Worm (Caenorhabditis elegans) whole organism, L1 larva: ENCODE measurements around the gene nhr-121.

ENCODE experiments used
- alr-1 ChIP-seq: fragments of 200-800 bp; sonication (Bioruptor generic); optimal IDR thresholded peaks from 2 replicates; lab custom pipeline; 2018; ENCODE audit warnings: borderline replicate concordance, mild to moderate bottlenecking, missing genetic modification characterization, missing compliant biosample characterization
- ama-1 ChIP-seq: fragments of 150-350 bp; optimal IDR thresholded peaks from 2 replicates; lab custom pipeline; 2014
- ceh-63 ChIP-seq: fragments of 200-800 bp; sonication (Bioruptor generic); optimal IDR thresholded peaks from 2 replicates; lab custom pipeline; 2018; ENCODE audit warnings: mild to moderate bottlenecking, missing genetic modification characterization, missing compliant biosample characterization
- ceh-8 ChIP-seq: fragments of 200-800 bp; sonication (Bioruptor generic); optimal IDR thresholded peaks from 2 replicates; lab custom pipeline; 2018; ENCODE audit warnings: mild to moderate bottlenecking, missing genetic modification characterization, moderate library complexity, missing compliant biosample characterization
- ceh-82 ChIP-seq, 3 experiments: fragments of 150-350 bp in 1 of 3; sonication (generic microtip) in 2 of 3; optimal IDR thresholded peaks; 2 replicates each; lab custom pipeline; 2014 to 2017; ENCODE audit warnings: missing biosample characterization in 3 of 3, missing genetic modification characterization in 3 of 3
- ceh-90 ChIP-seq: sonication (generic microtip); optimal IDR thresholded peaks from 2 replicates; lab custom pipeline; 2016; ENCODE audit warnings: missing genetic modification characterization, missing compliant biosample characterization
- dpl-1 ChIP-seq, 3 experiments: fragments of 150-350 bp in 2 of 3; sonication (generic microtip) in 1 of 3; optimal IDR thresholded peaks; 2 replicates each; lab custom pipeline; 2014 to 2017; ENCODE audit warnings: missing biosample characterization in 3 of 3, missing genetic modification characterization in 3 of 3, missing genetic modification reagents in 3 of 3
- efl-1 ChIP-seq, 4 experiments: fragments of 150-350 bp; optimal IDR thresholded peaks in 3 of 4; peaks in 1 of 4; 1 replicate in 1 of 4; 2 replicates in 3 of 4; lab custom pipeline; 2014; ENCODE audit warnings: missing biosample characterization in 2 of 4, missing genetic modification characterization in 2 of 4, missing genetic modification reagents in 2 of 4
- efl-3 ChIP-seq: fragments of 200-800 bp; sonication (Bioruptor generic); optimal IDR thresholded peaks from 2 replicates; lab custom pipeline; 2018; ENCODE audit warnings: mild to moderate bottlenecking, missing genetic modification characterization, missing compliant biosample characterization
- egl-13 ChIP-seq: sonication (generic microtip); optimal IDR thresholded peaks from 2 replicates; lab custom pipeline; 2016; ENCODE audit warnings: missing genotype, missing genetic modification reagents, missing genetic modification characterization, missing compliant biosample characterization
- egl-27 ChIP-seq, 2 experiments: fragments of 150-350 bp in 1 of 2; sonication (generic microtip); optimal IDR thresholded peaks; 3 replicates each; lab custom pipeline; 2017 to 2018; ENCODE audit warnings: missing biosample characterization in 2 of 2, missing genetic modification characterization in 2 of 2, missing genetic modification reagents in 2 of 2
- elt-3 ChIP-seq, 6 experiments: fragments of 150-350 bp in 1 of 6; sonication (generic microtip); optimal IDR thresholded peaks; 2 replicates each; lab custom pipeline; 2017 to 2018; ENCODE audit warnings: missing biosample characterization in 6 of 6, missing genetic modification characterization in 6 of 6, inconsistent platforms in 1 of 6
- ets-5 ChIP-seq: fragments of 200-800 bp; sonication (Bioruptor generic); IDR thresholded peaks from 2 replicates; pipeline ENCODE4 v1.3.6; 2022; ENCODE audit warnings: missing genetic modification characterization, missing compliant biosample characterization
- fkh-10 ChIP-seq: sonication (generic microtip); optimal IDR thresholded peaks from 2 replicates; lab custom pipeline; 2017; ENCODE audit warnings: missing biosample characterization, missing genetic modification reagents, missing genetic modification characterization
- fkh-4 ChIP-seq: sonication (generic microtip); optimal IDR thresholded peaks from 2 replicates; lab custom pipeline; 2016; ENCODE audit warnings: missing compliant biosample characterization, missing genetic modification characterization, borderline replicate concordance
- hlh-17 ChIP-seq: fragments of 200-800 bp; sonication (Bioruptor generic); optimal IDR thresholded peaks from 2 replicates; lab custom pipeline; 2018; ENCODE audit warnings: missing genetic modification characterization, mild to moderate bottlenecking, missing compliant biosample characterization, moderate library complexity, borderline replicate concordance
- hpl-2 ChIP-seq: fragments of 150-350 bp; optimal IDR thresholded peaks from 2 replicates; lab custom pipeline; 2014; ENCODE audit warnings: missing biosample characterization, missing genetic modification reagents, missing genetic modification characterization
- isw-1 ChIP-seq: fragments of 200-800 bp; sonication (Bioruptor generic); IDR thresholded peaks from 2 replicates; pipeline ENCODE4 v1.3.6; 2022; ENCODE audit warnings: missing genetic modification characterization, missing compliant biosample characterization
- lin-14 ChIP-seq: fragments of 200-800 bp; sonication (Bioruptor generic); optimal IDR thresholded peaks from 2 replicates; lab custom pipeline; 2018; ENCODE audit warnings: mild to moderate bottlenecking, missing genetic modification characterization, moderate library complexity, missing compliant biosample characterization
- lin-35 ChIP-seq, 2 experiments: fragments of 150-350 bp; optimal IDR thresholded peaks; 2 replicates each; lab custom pipeline; 2014; ENCODE audit warnings: missing biosample characterization in 2 of 2, missing genetic modification characterization in 2 of 2, missing genetic modification reagents in 2 of 2
- lir-3 ChIP-seq: sonication (generic microtip); optimal IDR thresholded peaks from 2 replicates; lab custom pipeline; 2016; ENCODE audit warnings: mild to moderate bottlenecking, missing genetic modification characterization, moderate library complexity, missing compliant biosample characterization; ENCODE audit not compliant: poor library complexity
- lsy-2 ChIP-seq, 2 experiments: fragments of 150-350 bp; optimal IDR thresholded peaks; 2 replicates each; lab custom pipeline; 2014; ENCODE audit warnings: missing biosample characterization in 2 of 2, missing genetic modification characterization in 2 of 2
- mdl-1 ChIP-seq, 2 experiments: fragments of 150-350 bp; optimal IDR thresholded peaks; 2 replicates each; lab custom pipeline; 2014 to 2017; ENCODE audit warnings: missing biosample characterization in 2 of 2, missing genetic modification characterization in 2 of 2, inconsistent platforms in 1 of 2
- mep-1 ChIP-seq: fragments of 150-350 bp; optimal IDR thresholded peaks from 2 replicates; lab custom pipeline; 2014; ENCODE audit warnings: missing biosample characterization, missing genetic modification characterization
- nhr-11 ChIP-seq: fragments of 150-350 bp; optimal IDR thresholded peaks from 2 replicates; lab custom pipeline; 2014; ENCODE audit warnings: missing biosample characterization, missing genetic modification characterization
- nhr-20 ChIP-seq: sonication (generic microtip); optimal IDR thresholded peaks from 2 replicates; lab custom pipeline; 2016; ENCODE audit warnings: mild to moderate bottlenecking, missing genetic modification characterization, missing compliant biosample characterization
- nhr-47 ChIP-seq: sonication (generic microtip); optimal IDR thresholded peaks from 2 replicates; lab custom pipeline; 2016; ENCODE audit warnings: mild to moderate bottlenecking, missing genetic modification characterization, moderate library complexity, missing compliant biosample characterization
- nhr-71 ChIP-seq: sonication (generic microtip); optimal IDR thresholded peaks from 2 replicates; lab custom pipeline; 2016; ENCODE audit warnings: mild to moderate bottlenecking, missing genetic modification characterization, moderate library complexity, missing compliant biosample characterization
- nhr-77 ChIP-seq: fragments of 150-350 bp; optimal IDR thresholded peaks from 2 replicates; lab custom pipeline; 2014; ENCODE audit warnings: missing biosample characterization, missing genetic modification characterization
- nhr-85 ChIP-seq: sonication (generic microtip); peaks from one replicate; lab custom pipeline; 2016; ENCODE audit warnings: missing genetic modification characterization, inconsistent platforms, missing compliant biosample characterization
- nhr-90 ChIP-seq: sonication (generic microtip); optimal IDR thresholded peaks from 2 replicates; lab custom pipeline; 2016; ENCODE audit warnings: mild to moderate bottlenecking, missing genetic modification characterization, missing compliant biosample characterization; ENCODE audit not compliant: poor library complexity
- pax-3 ChIP-seq: fragments of 200-800 bp; sonication (Bioruptor generic); optimal IDR thresholded peaks from 2 replicates; lab custom pipeline; 2018; ENCODE audit warnings: mild to moderate bottlenecking, missing genetic modification characterization, moderate library complexity, missing compliant biosample characterization
- rnt-1 ChIP-seq: sonication (generic microtip); optimal IDR thresholded peaks from 2 replicates; lab custom pipeline; 2016; ENCODE audit warnings: mild to moderate bottlenecking, missing genetic modification characterization, moderate library complexity, missing compliant biosample characterization
- snu-23 ChIP-seq: sonication (generic microtip); optimal IDR thresholded peaks from 2 replicates; lab custom pipeline; 2016; ENCODE audit warnings: missing genetic modification characterization, missing compliant biosample characterization
- sox-4 ChIP-seq: sonication (generic microtip); optimal IDR thresholded peaks from 2 replicates; lab custom pipeline; 2016; ENCODE audit warnings: missing genetic modification characterization, missing compliant biosample characterization
- sptf-1 ChIP-seq: fragments of 150-350 bp; optimal IDR thresholded peaks from 2 replicates; lab custom pipeline; 2014; ENCODE audit warnings: missing biosample characterization, missing genetic modification characterization
- sup-37 ChIP-seq: fragments of 200-800 bp; sonication (Bioruptor generic); optimal IDR thresholded peaks from 2 replicates; lab custom pipeline; 2018; ENCODE audit warnings: mild to moderate bottlenecking, missing genetic modification characterization, missing compliant biosample characterization
- swsn-7 ChIP-seq: sonication (generic microtip); optimal IDR thresholded peaks from 2 replicates; lab custom pipeline; 2016; ENCODE audit warnings: missing genetic modification characterization, missing compliant biosample characterization
- tbx-2 ChIP-seq: sonication (generic microtip); optimal IDR thresholded peaks from 2 replicates; lab custom pipeline; 2016; ENCODE audit warnings: missing genetic modification characterization, missing compliant biosample characterization
- unc-130 ChIP-seq: fragments of 150-350 bp; optimal IDR thresholded peaks from 2 replicates; lab custom pipeline; 2017; ENCODE audit warnings: missing biosample characterization, missing genetic modification characterization, inconsistent platforms
- unc-30 ChIP-seq: sonication (generic microtip); optimal IDR thresholded peaks from 2 replicates; lab custom pipeline; 2017; ENCODE audit warnings: missing biosample characterization, missing genetic modification characterization
- unc-86 ChIP-seq: sonication (generic microtip); optimal IDR thresholded peaks from 2 replicates; lab custom pipeline; 2016; ENCODE audit warnings: missing genetic modification characterization, missing compliant biosample characterization
- vab-15 ChIP-seq: sonication (generic microtip); optimal IDR thresholded peaks from 2 replicates; lab custom pipeline; 2017; ENCODE audit warnings: missing genotype, mild to moderate bottlenecking, missing genetic modification characterization, missing compliant biosample characterization
- ztf-11 ChIP-seq, 2 experiments: sonication (generic microtip); optimal IDR thresholded peaks; 2 replicates each; lab custom pipeline; 2016 to 2017; ENCODE audit warnings: missing genetic modification characterization in 2 of 2, missing biosample characterization in 1 of 2, missing compliant biosample characterization in 1 of 2
- ztf-4 ChIP-seq: fragments of 150-350 bp; optimal IDR thresholded peaks from 2 replicates; lab custom pipeline; 2014; ENCODE audit warnings: missing biosample characterization, missing genetic modification characterization

Gene nhr-121

ce11 chrIII:2418159-2418658 is 36.4 kb downstream of the nhr-121 start, which contains the start of the genes W04B5.5 and W04B5.3 (continued):
- TF ChIP-seq snu-23 (GFP tag; lab: Kevin White, UChicago) (peak; percentile 76), nhr-90 (tag; lab: Kevin White, UChicago) (peak; percentile 66), ceh-90 (peak; percentile 16), nhr-85 (tag; lab: Kevin White, UChicago) (peak; percentile 16), efl-3 (GFP tag; lab: Kevin White, UChicago) (no peak), ceh-82 (tag; optimal IDR thresholded peaks at IDR 0.05; lab: Kevin White, UChicago) (peak; percentile 43 to 84 (median 45)), rnt-1 (no peak), swsn-7 (tag; lab: Kevin White, UChicago) (peak; percentile 45), egl-27 (tag; optimal IDR thresholded peaks at IDR 0.05; lab: Kevin White, UChicago) (no peak), nhr-47 (tag; lab: Kevin White, UChicago) (peak; percentile 79), mdl-1 (tag; optimal IDR thresholded peaks at IDR 0.05; lab: Kevin White, UChicago) (peak in 1 of 2 experiments; percentile 75), lin-14 (GFP tag; lab: Kevin White, UChicago) (peak; percentile 48), ztf-4 (no peak), elt-3 (tag; optimal IDR thresholded peaks at IDR 0.05; lab: Kevin White, UChicago) (peak in 2 of 6 experiments; percentile 2 to 33), ceh-63 (GFP tag; lab: Kevin White, UChicago) (no peak), sox-4 (tag; lab: Kevin White, UChicago) (no peak), fkh-10 (GFP tag; lab: Kevin White, UChicago) (no peak), pax-3 (tag; lab: Kevin White, UChicago) (no peak), efl-1 (optimal IDR thresholded peaks at IDR 0.05; lab: Kevin White, UChicago) (peak; percentile 97 to 98), efl-1 (GFP tag; optimal IDR thresholded peaks at IDR 0.05 in 1 of 2; lab: Kevin White, UChicago) (peak; percentile 98 to 100), unc-86 (tag; lab: Kevin White, UChicago) (peak; percentile 52), hpl-2 (GFP tag; lab: Kevin White, UChicago) (no peak), ceh-8 (GFP tag; lab: Kevin White, UChicago) (peak; percentile 39), isw-1 (GFP tag; lab: Robert Waterston, UW) (peak; percentile 60), sptf-1 (no peak), lsy-2 (tag; optimal IDR thresholded peaks at IDR 0.05; lab: Kevin White, UChicago) (peak; percentile 79 to 86), vab-15 (tag; lab: Kevin White, UChicago) (no peak), nhr-11 (tag; lab: Kevin White, UChicago) (no peak), mep-1 (tag; lab: Kevin White, UChicago) (peak; percentile 54), lin-35 (GFP tag; optimal IDR thresholded peaks at IDR 0.05; lab: Kevin White, UChicago) (peak; percentile 98), unc-30 (tag; lab: Kevin White, UChicago) (no peak), ztf-11 (tag; optimal IDR thresholded peaks at IDR 0.05; lab: Kevin White, UChicago) (peak in 1 of 2 experiments; percentile 7), dpl-1 (GFP tag; optimal IDR thresholded peaks at IDR 0.05; lab: Kevin White, UChicago) (peak; percentile 95 to 97 (median 97)), egl-13 (tag; lab: Kevin White, UChicago) (no peak), ama-1 (lab: Kevin White, UChicago) (no peak), lir-3 (no peak), fkh-4 (tag; lab: Kevin White, UChicago) (no peak), nhr-71 (tag; lab: Kevin White, UChicago) (peak; percentile 72), ets-5 (GFP tag; lab: Robert Waterston, UW) (no peak)

- no peak for TF ChIP-seq nhr-77
- TF ChIP-seq alr-1 (tag; lab: Kevin White, UChicago) = no peak
- no peak for TF ChIP-seq sox-4 (tag; lab: Kevin White, UChicago)
- no peak for TF ChIP-seq hlh-17
- TF ChIP-seq egl-13 (tag; lab: Kevin White, UChicago) = no peak
- TF ChIP-seq ceh-63 (GFP tag; lab: Kevin White, UChicago) = no peak
- no peak for TF ChIP-seq lin-35 (GFP tag; optimal IDR thresholded peaks at IDR 0.05; lab: Kevin White, UChicago)
- TF ChIP-seq nhr-20 (tag; lab: Kevin White, UChicago) = no peak
- no peak for TF ChIP-seq vab-15 (tag; lab: Kevin White, UChicago)
- no peak for TF ChIP-seq efl-3 (GFP tag; lab: Kevin White, UChicago)
- no peak for TF ChIP-seq nhr-47 (tag; lab: Kevin White, UChicago)
- TF ChIP-seq unc-130 (tag; lab: Kevin White, UChicago) = no peak
- no peak for TF ChIP-seq sup-37
- no peak for TF ChIP-seq tbx-2 (tag; lab: Kevin White, UChicago)
Measured at ce11 chrIII:2410925-2411450, 43.6 kb downstream of the nhr-121 start, which contains the start of gene mrpl-30. Gene mrpl-30, minus strand, starts transcription at chrIII:2410975.
